Worm (Caenorhabditis elegans) whole organism, late embryonic: ENCODE measurements around the gene C33H5.2.

Source experiments
- F13H6.1 ChIP-seq: sonication (generic microtip); optimal IDR thresholded peaks from 2 replicates; lab custom pipeline; 2016; ENCODE audit warnings: missing genetic modification characterization, missing compliant biosample characterization
- T23F11.4 ChIP-seq: fragments of 200-800 bp; sonication (Bioruptor generic); optimal IDR thresholded peaks from 2 replicates; lab custom pipeline; 2018; ENCODE audit warnings: mild to moderate bottlenecking, missing genetic modification characterization, missing compliant biosample characterization
- ahr-1 ChIP-seq: sonication (generic microtip); optimal IDR thresholded peaks from 2 replicates; lab custom pipeline; 2016; ENCODE audit warnings: missing genetic modification characterization, missing compliant biosample characterization
- ama-1 ChIP-seq: fragments of 150-350 bp; optimal IDR thresholded peaks from 2 replicates; lab custom pipeline; 2014
- ceh-18 ChIP-seq: sonication (generic microtip); optimal IDR thresholded peaks from 2 replicates; lab custom pipeline; 2016; ENCODE audit warnings: missing genetic modification characterization, missing compliant biosample characterization
- ceh-19 ChIP-seq: fragments of 200-800 bp; sonication (Bioruptor generic); optimal IDR thresholded peaks from 2 replicates; lab custom pipeline; 2018; ENCODE audit warnings: mild to moderate bottlenecking, missing genetic modification characterization, missing compliant biosample characterization
- ceh-24 ChIP-seq: sonication (generic microtip); optimal IDR thresholded peaks from 2 replicates; lab custom pipeline; 2016; ENCODE audit warnings: mild to moderate bottlenecking, missing genetic modification characterization, missing compliant biosample characterization
- ceh-30 ChIP-seq: fragments of 150-350 bp; optimal IDR thresholded peaks from 2 replicates; lab custom pipeline; 2014; ENCODE audit warnings: missing biosample characterization, missing genetic modification characterization
- ceh-31 ChIP-seq: sonication (generic microtip); optimal IDR thresholded peaks from 2 replicates; lab custom pipeline; 2016; ENCODE audit warnings: missing genetic modification characterization, missing compliant biosample characterization
- ceh-34 ChIP-seq: sonication (generic microtip); optimal IDR thresholded peaks from 2 replicates; lab custom pipeline; 2016; ENCODE audit warnings: mild to moderate bottlenecking, missing genetic modification characterization, missing compliant biosample characterization
- ceh-45 ChIP-seq: fragments of 200-800 bp; sonication (Bioruptor generic); IDR thresholded peaks from 2 replicates; pipeline ENCODE4 v1.3.6; 2022; ENCODE audit warnings: missing genetic modification reagents, missing genetic modification characterization, missing compliant biosample characterization
- ceh-48 ChIP-seq: sonication (generic microtip); optimal IDR thresholded peaks from 2 replicates; lab custom pipeline; 2016; ENCODE audit warnings: missing genetic modification characterization, inconsistent platforms, missing compliant biosample characterization
- ceh-6 ChIP-seq: fragments of 200-800 bp; sonication (Bioruptor generic); optimal IDR thresholded peaks from 2 replicates; lab custom pipeline; 2018; ENCODE audit warnings: mild to moderate bottlenecking, missing genetic modification characterization, missing compliant biosample characterization
- che-1 ChIP-seq: sonication (generic microtip); optimal IDR thresholded peaks from 2 replicates; lab custom pipeline; 2016; ENCODE audit warnings: mild to moderate bottlenecking, missing genetic modification characterization, missing compliant biosample characterization
- dmd-4 ChIP-seq: sonication (generic microtip); optimal IDR thresholded peaks from 2 replicates; lab custom pipeline; 2016; ENCODE audit warnings: borderline replicate concordance, missing genetic modification characterization, missing compliant biosample characterization
- dve-1 ChIP-seq: sonication (generic microtip); optimal IDR thresholded peaks from 2 replicates; lab custom pipeline; 2017; ENCODE audit warnings: antibody characterized with exemption, mild to moderate bottlenecking, missing genetic modification characterization, missing compliant biosample characterization
- elt-4 ChIP-seq: sonication (generic microtip); optimal IDR thresholded peaks from 2 replicates; lab custom pipeline; 2016; ENCODE audit warnings: missing genetic modification characterization, missing compliant biosample characterization
- ets-4 ChIP-seq: sonication (generic microtip); optimal IDR thresholded peaks from 2 replicates; lab custom pipeline; 2016; ENCODE audit warnings: missing genetic modification characterization, missing compliant biosample characterization
- eyg-1 ChIP-seq: sonication (generic microtip); optimal IDR thresholded peaks from 2 replicates; lab custom pipeline; 2016; ENCODE audit warnings: missing genotype, missing genetic modification characterization, missing compliant biosample characterization
- fkh-6 ChIP-seq: sonication (generic microtip); optimal IDR thresholded peaks from 2 replicates; lab custom pipeline; 2016; ENCODE audit warnings: missing genetic modification characterization, missing compliant biosample characterization
- hlh-30 ChIP-seq: sonication (generic microtip); optimal IDR thresholded peaks from 2 replicates; lab custom pipeline; 2017; ENCODE audit warnings: antibody characterized with exemption, missing genetic modification characterization, missing compliant biosample characterization; ENCODE audit not compliant: insufficient read depth
- lin-11 ChIP-seq: fragments of 200-800 bp; sonication (Bioruptor generic); optimal IDR thresholded peaks from 2 replicates; lab custom pipeline; 2018; ENCODE audit warnings: mild to moderate bottlenecking, missing genetic modification characterization, missing compliant biosample characterization
- madf-2 ChIP-seq: sonication (generic microtip); optimal IDR thresholded peaks from 2 replicates; lab custom pipeline; 2017; ENCODE audit warnings: missing genetic modification characterization, missing compliant biosample characterization
- nfya-1 ChIP-seq: sonication (generic microtip); optimal IDR thresholded peaks from 2 replicates; lab custom pipeline; 2017; ENCODE audit warnings: missing genetic modification characterization, mild to moderate bottlenecking, missing compliant biosample characterization, antibody characterized with exemption, moderate library complexity
- nhr-11 ChIP-seq: fragments of 150-350 bp; optimal IDR thresholded peaks from 2 replicates; lab custom pipeline; 2014; ENCODE audit warnings: missing biosample characterization, missing genetic modification characterization
- nhr-232 ChIP-seq: sonication (generic microtip); optimal IDR thresholded peaks from 2 replicates; lab custom pipeline; 2016; ENCODE audit warnings: missing genetic modification characterization, missing compliant biosample characterization
- pax-1 ChIP-seq: fragments of 150-350 bp; optimal IDR thresholded peaks from 2 replicates; lab custom pipeline; 2014; ENCODE audit warnings: missing biosample characterization, missing genetic modification characterization
- ref-2 ChIP-seq: sonication (generic microtip); optimal IDR thresholded peaks from 2 replicates; lab custom pipeline; 2016; ENCODE audit warnings: missing genetic modification characterization, missing compliant biosample characterization
- sox-2 ChIP-seq: fragments of 200-800 bp; sonication (Bioruptor generic); IDR thresholded peaks from 2 replicates; pipeline ENCODE4 v1.3.6; 2022; ENCODE audit warnings: missing genetic modification reagents, missing genetic modification characterization, missing compliant biosample characterization
- sox-4 ChIP-seq: sonication (generic microtip); optimal IDR thresholded peaks from 2 replicates; lab custom pipeline; 2017; ENCODE audit warnings: mild to moderate bottlenecking, missing genetic modification characterization, inconsistent platforms, missing compliant biosample characterization
- syd-9 ChIP-seq: sonication (generic microtip); optimal IDR thresholded peaks from 2 replicates; lab custom pipeline; 2016; ENCODE audit warnings: mild to moderate bottlenecking, missing genetic modification characterization, moderate library complexity, missing compliant biosample characterization
- tbx-2 ChIP-seq: sonication (generic microtip); optimal IDR thresholded peaks from 2 replicates; lab custom pipeline; 2016; ENCODE audit warnings: missing genetic modification characterization, missing compliant biosample characterization
- tbx-7 ChIP-seq: sonication (generic microtip); optimal IDR thresholded peaks from 2 replicates; lab custom pipeline; 2016; ENCODE audit warnings: missing genotype, missing genetic modification characterization, missing compliant biosample characterization
- ttx-3 ChIP-seq: sonication (generic microtip); optimal IDR thresholded peaks from 2 replicates; lab custom pipeline; 2016; ENCODE audit warnings: missing genetic modification reagents, missing genetic modification characterization, missing compliant biosample characterization
- unc-55 ChIP-seq: sonication (generic microtip); optimal IDR thresholded peaks from 2 replicates; lab custom pipeline; 2017; ENCODE audit warnings: missing biosample characterization, missing genetic modification reagents, missing genetic modification characterization
- zip-5 ChIP-seq: sonication (generic microtip); optimal IDR thresholded peaks from 2 replicates; lab custom pipeline; 2016; ENCODE audit warnings: missing genetic modification characterization, missing compliant biosample characterization
- ztf-16 ChIP-seq: sonication (generic microtip); optimal IDR thresholded peaks from 2 replicates; lab custom pipeline; 2017; ENCODE audit warnings: missing genetic modification characterization, missing compliant biosample characterization

Gene C33H5.2

ce11 chrIV:7783801-7784411 is 20.9 kb upstream of the C33H5.2 start, which contains the start of gene tag-321:
tag-321 (minus strand) TSS chrIV:7783851.
- TF ChIP-seq dve-1 (tag; lab: Kevin White, UChicago) = no peak
- TF ChIP-seq pax-1 = no peak
- no peak for TF ChIP-seq ref-2 (tag; lab: Kevin White, UChicago)
- no peak for TF ChIP-seq unc-55 (GFP tag; lab: Kevin White, UChicago)
- TF ChIP-seq T23F11.4 = no peak
- no peak for TF ChIP-seq F13H6.1 (tag; lab: Kevin White, UChicago)
- no peak for TF ChIP-seq ceh-45 (GFP tag; lab: Robert Waterston, UW)
- no peak for TF ChIP-seq ttx-3 (tag; lab: Kevin White, UChicago)
- TF ChIP-seq tbx-7 (tag; lab: Kevin White, UChicago) = no peak
- TF ChIP-seq ets-4 (tag; lab: Kevin White, UChicago) = no peak
- TF ChIP-seq, all 69 proteins: peak for 0

- TF ChIP-seq nfya-1 (peak; percentile 31), fkh-6 (no peak), ttx-3 (tag; lab: Kevin White, UChicago) (no peak), unc-55 (GFP tag; lab: Kevin White, UChicago) (peak; percentile 1)
These were observed 19.3 kb upstream of the C33H5.2 start, which contains the start of gene tag-322 for ce11 chrIV:7785506-7786065. tag-322 (minus strand) TSS chrIV:7785556.

ce11 chrIV:7789521-7789949 is 15.3 kb upstream of the C33H5.2 start, which contains the start of gene imp-3:
imp-3 (minus strand) TSS chrIV:7789613.
- TF ChIP-seq ref-2 (tag; lab: Kevin White, UChicago) = no peak
- TF ChIP-seq ztf-16 = no peak
- TF ChIP-seq ceh-24 (tag; lab: Kevin White, UChicago) = no peak
- no peak for TF ChIP-seq nhr-11 (tag; lab: Kevin White, UChicago)
- peak; percentile 5 for TF ChIP-seq lin-11 (tag; lab: Kevin White, UChicago)
- TF ChIP-seq ceh-6 (GFP tag; lab: Kevin White, UChicago) = no peak
- TF ChIP-seq nfya-1 = no peak
- no peak for TF ChIP-seq dmd-4
- no peak for TF ChIP-seq che-1 (tag; lab: Kevin White, UChicago)
- TF ChIP-seq hlh-30 (tag; lab: Kevin White, UChicago) = peak; percentile 12
- TF ChIP-seq ceh-18 (tag; lab: Kevin White, UChicago) = no peak
- no peak for TF ChIP-seq tbx-2
- peak; percentile 1 for TF ChIP-seq ceh-34 (tag; lab: Kevin White, UChicago)
- TF ChIP-seq madf-2 (tag; lab: Kevin White, UChicago) = no peak
- no peak for TF ChIP-seq ceh-19
- TF ChIP-seq ceh-30 (tag; lab: Kevin White, UChicago) = no peak
- TF ChIP-seq ahr-1 (tag; lab: Kevin White, UChicago) = no peak
- TF ChIP-seq syd-9 = no peak
- TF ChIP-seq nhr-232 (tag; lab: Kevin White, UChicago) = no peak
- no peak for TF ChIP-seq ceh-31 (tag; lab: Kevin White, UChicago)
- TF ChIP-seq ceh-45 (GFP tag; lab: Robert Waterston, UW) = no peak
- peak; percentile 54 for TF ChIP-seq ama-1
- TF ChIP-seq sox-4 (tag; lab: Kevin White, UChicago) = no peak
- TF ChIP-seq elt-4 = no peak
- no peak for TF ChIP-seq tbx-7 (tag; lab: Kevin White, UChicago)
- peak; percentile 22 for TF ChIP-seq ceh-48
- TF ChIP-seq eyg-1 = no peak
- no peak for TF ChIP-seq zip-5 (tag; lab: Kevin White, UChicago)
- no peak for TF ChIP-seq sox-2 (GFP tag; lab: Robert Waterston, UW)
